Worm (Caenorhabditis elegans): ENCODE data around the gene col-77.

- TF ChIP-seq fkh-10 (GFP tag; optimal IDR thresholded peaks at IDR 0.05): no peak
- no peak for TF ChIP-seq nhr-28 (tag; optimal IDR thresholded peaks at IDR 0.05)
- no peak for TF ChIP-seq snpc-4 (tag; optimal IDR thresholded peaks at IDR 0.05)
- TF ChIP-seq mes-2 (tag; optimal IDR thresholded peaks at IDR 0.05; ENCODE audit: poor library complexity, severe bottlenecking): no peak
- no peak for TF ChIP-seq nhr-6 (tag; optimal IDR thresholded peaks at IDR 0.05)
- no peak for TF ChIP-seq aly-2 (tag; optimal IDR thresholded peaks at IDR 0.05)
- no peak for TF ChIP-seq lin-39 (tag; optimal IDR thresholded peaks at IDR 0.05)
- no peak for TF ChIP-seq fos-1 (tag; optimal IDR thresholded peaks at IDR 0.05)
- no peak for TF ChIP-seq hlh-11 (tag; optimal IDR thresholded peaks at IDR 0.05)
- TF ChIP-seq skn-1 (tag; optimal IDR thresholded peaks at IDR 0.05): no peak
- TF ChIP-seq ceh-62 (tag; optimal IDR thresholded peaks at IDR 0.05): no peak
- TF ChIP-seq lin-15B (tag; optimal IDR thresholded peaks at IDR 0.05): no peak
Observed at ce11 chrII:8316701-8317100, 42.5 kb downstream of the col-77 start.

All from whole organism, L4 larva.